Fruit fly (Drosophila melanogaster) Kc167 (cell line): ENCODE results near the gene Yif1.

Experiments
- Myc ChIP-seq: fragments of >200 bp; optimal IDR thresholded peaks from 2 replicates; lab custom pipeline; 2017; ENCODE audit warnings: missing external identifiers
- Sin3A ChIP-seq: fragments of >200 bp; optimal IDR thresholded peaks from 2 replicates; lab custom pipeline; 2018; ENCODE audit warnings: missing external identifiers
- h ChIP-seq: fragments of >200 bp; optimal IDR thresholded peaks from 3 replicates; lab custom pipeline; 2018; ENCODE audit warnings: missing external identifiers
- insv ChIP-seq: fragments of >200 bp; optimal IDR thresholded peaks from 3 replicates; lab custom pipeline; 2018; ENCODE audit warnings: missing external identifiers
- psq ChIP-seq: fragments of >200 bp; optimal IDR thresholded peaks from 2 replicates; lab custom pipeline; 2017; ENCODE audit warnings: missing external identifiers
- ttk ChIP-seq: sonication (Bioruptor generic); optimal IDR thresholded peaks from 2 replicates; lab custom pipeline; 2017; ENCODE audit warnings: missing external identifiers

The Yif1 gene

DNA sequence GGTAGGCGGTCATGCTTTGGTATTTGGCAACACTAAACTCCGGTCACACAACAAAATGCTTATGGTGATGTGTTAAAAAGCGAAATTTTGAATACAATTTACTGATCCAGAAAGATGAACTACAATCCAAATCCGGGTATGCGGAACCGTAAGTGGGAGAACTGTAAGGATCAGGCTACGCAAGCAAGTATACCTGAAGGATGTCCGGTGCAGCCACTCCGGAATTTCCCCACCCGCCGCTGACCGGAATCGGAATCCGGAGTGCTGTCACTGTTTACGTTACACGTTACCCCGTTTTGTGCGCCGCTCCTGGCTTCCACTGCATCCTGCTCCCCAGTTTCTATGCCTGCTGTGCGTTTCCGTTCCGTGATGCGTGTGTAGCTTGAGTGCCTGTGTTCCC, at the start of gene Yif1:
Yif1 (plus strand) TSS at position 8 of the 400 bp plus-strand sequence.
- TF ChIP-seq h (lab: Kevin White, UChicago) (no peak), ttk (no peak), Sin3A (no peak), psq (lab: Kevin White, UChicago) (no peak), Myc (lab: Kevin White, UChicago) (no peak), insv (no peak)

DNA sequence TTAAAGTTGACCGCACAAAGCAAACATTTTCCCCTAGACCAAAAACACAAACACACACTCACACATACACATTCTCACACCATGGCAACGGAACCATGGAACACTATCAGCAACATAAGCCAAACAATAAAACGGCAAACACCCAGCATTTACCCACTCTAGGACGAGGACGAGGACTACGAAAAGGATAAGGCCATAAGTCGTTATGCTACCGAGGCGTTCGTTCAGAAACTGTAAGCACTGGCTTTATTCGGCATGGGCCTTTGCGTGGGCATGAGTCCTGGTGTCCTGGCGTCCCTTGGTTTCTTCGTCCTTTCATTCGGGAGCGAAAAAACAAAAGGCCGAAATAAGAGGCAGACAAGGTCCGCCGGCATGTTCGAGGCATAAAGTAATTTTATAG, 47.4 kb upstream of the Yif1 start:
- TF ChIP-seq insv (no peak), ttk (no peak), psq (lab: Kevin White, UChicago) (no peak), Myc (lab: Kevin White, UChicago) (no peak), h (lab: Kevin White, UChicago) (no peak), Sin3A (no peak)

DNA sequence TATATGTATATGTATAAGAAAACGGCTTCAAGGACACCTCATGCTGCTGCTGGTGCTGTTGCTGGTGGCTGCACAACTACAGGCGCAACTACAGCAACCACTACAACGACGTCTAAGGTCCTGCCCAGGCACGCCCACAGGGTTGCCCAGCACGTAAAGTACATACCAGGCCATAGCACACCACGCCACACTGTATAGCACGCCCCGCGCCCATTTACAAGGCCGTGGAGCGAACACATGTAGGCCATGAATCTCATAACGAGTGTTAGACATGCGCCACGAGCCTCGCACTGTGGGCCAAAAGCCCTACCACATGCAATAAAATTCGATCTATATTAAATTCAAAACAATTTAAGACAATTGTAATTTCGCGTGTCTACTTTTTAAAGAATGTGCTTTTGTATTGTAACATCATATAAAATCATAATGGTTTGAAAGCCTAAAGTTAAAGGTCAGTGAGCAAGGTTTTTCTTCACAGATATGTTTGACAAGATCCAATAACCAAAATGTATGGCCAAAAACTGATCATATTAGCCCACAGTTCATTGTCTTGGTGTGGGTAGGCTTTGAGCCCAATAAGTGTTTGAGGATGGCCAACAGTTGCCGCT, 46.0 kb upstream of the Yif1 start:
- TF ChIP-seq insv (no peak), Sin3A (no peak), Myc (lab: Kevin White, UChicago) (no peak), h (lab: Kevin White, UChicago) (no peak), ttk (no peak), psq (lab: Kevin White, UChicago) (no peak)

DNA sequence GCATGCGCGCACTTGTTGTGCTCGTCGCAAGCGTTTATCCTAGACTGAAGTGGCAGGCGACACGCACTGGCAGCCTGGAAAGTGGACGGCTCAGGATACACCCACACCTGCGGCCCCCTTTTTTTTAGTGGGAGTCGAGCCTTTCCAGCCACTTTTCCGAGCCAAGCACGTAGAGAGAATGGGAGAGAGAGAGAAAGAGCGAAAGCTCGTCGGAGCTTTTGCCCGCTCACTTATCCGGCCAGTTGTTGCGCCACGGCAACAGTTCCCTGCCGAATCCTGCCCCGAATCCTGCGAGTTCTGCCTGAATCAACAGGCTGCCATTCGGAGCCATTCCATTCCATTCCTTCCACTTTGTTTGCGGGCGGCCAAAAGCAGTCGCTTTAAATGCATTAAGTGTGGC, 35.7 kb upstream of the Yif1 start, which contains the start of gene beat-VII:
beat-VII (minus strand) TSS at position 20 of the 400 bp plus-strand sequence.
- TF ChIP-seq insv (no peak), Myc (lab: Kevin White, UChicago) (no peak), h (lab: Kevin White, UChicago) (no peak), ttk (no peak), psq (lab: Kevin White, UChicago) (no peak), Sin3A (no peak)

DNA sequence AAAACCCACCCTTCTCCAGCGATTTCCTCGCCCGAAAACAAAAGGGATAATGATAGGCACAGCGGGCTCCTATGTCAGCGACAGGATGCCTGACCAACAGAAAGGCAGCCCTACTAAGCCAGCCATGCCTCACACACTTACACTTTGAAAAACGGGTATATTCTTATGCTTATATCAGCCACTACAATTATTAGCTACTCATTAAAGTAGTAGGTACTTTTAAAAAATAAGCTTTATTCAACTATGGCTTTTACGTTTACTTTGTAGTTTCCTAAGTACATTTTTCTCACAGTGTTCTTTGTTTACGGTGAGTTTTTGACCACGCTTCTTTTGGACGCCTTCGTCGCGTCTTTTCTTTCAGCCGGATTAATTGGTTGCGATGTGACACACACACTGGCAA, 27.5 kb upstream of the Yif1 start:
- TF ChIP-seq psq (lab: Kevin White, UChicago) (no peak), insv (no peak), Sin3A (no peak), Myc (lab: Kevin White, UChicago) (no peak), h (lab: Kevin White, UChicago) (no peak), ttk (no peak)

DNA sequence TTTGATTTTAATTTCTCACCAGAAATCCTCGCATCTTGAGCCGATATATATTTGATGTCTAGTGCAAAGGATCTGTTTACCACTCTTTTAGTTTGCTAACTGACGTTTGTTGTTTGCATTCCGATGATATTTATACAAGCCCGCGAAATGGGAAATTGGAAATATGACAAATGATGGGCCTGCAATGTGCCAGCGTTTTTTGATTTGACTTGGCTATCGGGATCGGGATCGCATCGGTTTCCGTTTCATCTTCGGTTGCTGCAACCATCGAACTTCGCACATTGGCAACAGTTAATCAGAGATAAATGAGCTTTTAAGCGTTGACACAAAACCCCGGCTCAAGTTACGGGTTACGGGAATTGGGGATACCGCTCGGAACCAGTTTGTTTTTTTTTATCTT, 24.2 kb upstream of the Yif1 start, which contains the start of gene TwdlQ:
TwdlQ (minus strand) TSS at position 101 of the 400 bp plus-strand sequence.
- no peak for TF ChIP-seq insv
- TF ChIP-seq ttk: no peak
- TF ChIP-seq Sin3A: no peak
- TF ChIP-seq Myc (lab: Kevin White, UChicago): no peak
- TF ChIP-seq psq (lab: Kevin White, UChicago): no peak
- TF ChIP-seq h (lab: Kevin White, UChicago): no peak

DNA sequence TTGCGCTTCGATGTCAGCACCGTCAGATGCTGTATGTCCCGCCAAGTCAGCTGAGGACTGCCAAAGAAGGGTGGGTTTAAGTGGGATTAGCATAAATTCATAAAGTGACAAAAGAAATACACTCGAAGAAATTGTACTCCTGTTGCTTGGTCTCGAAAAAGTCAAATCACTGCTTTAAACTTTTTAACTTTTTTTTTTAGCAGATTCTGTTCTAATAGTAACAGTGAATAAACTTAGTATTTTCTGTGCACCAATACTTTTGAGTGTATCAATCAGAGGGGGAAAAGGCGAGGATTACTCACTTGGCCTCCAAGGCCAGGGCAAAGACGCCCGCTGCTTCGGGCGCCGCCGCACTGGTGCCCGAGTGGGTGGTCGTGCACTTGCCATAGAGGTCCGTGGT, 17.5 kb upstream of the Yif1 start:
- TF ChIP-seq insv (no peak), h (lab: Kevin White, UChicago) (no peak), Myc (lab: Kevin White, UChicago) (no peak), psq (lab: Kevin White, UChicago) (no peak), ttk (no peak), Sin3A (no peak)

DNA sequence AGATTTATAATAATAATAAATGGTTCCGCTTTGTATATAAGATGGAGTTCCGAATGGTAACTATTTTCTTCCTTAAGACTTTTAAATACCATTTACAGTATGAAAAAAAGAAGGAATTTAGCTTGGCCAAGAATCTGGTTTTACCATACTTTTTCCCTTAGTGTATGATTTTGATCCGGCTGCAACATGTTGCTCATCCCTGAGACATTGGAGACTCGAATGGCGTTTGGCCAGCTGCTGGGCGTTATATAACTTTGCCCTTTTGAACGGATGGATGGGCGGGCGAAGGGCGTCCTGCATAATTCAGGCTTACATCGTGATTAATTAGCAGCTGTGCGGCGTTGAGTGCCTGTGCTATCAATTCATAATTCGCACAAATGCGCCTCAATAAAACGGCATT, 13.4 kb upstream of the Yif1 start:
- no peak for TF ChIP-seq ttk
- TF ChIP-seq insv: no peak
- TF ChIP-seq h (lab: Kevin White, UChicago): no peak
- TF ChIP-seq Sin3A: no peak
- no peak for TF ChIP-seq Myc (lab: Kevin White, UChicago)
- no peak for TF ChIP-seq psq (lab: Kevin White, UChicago)

DNA sequence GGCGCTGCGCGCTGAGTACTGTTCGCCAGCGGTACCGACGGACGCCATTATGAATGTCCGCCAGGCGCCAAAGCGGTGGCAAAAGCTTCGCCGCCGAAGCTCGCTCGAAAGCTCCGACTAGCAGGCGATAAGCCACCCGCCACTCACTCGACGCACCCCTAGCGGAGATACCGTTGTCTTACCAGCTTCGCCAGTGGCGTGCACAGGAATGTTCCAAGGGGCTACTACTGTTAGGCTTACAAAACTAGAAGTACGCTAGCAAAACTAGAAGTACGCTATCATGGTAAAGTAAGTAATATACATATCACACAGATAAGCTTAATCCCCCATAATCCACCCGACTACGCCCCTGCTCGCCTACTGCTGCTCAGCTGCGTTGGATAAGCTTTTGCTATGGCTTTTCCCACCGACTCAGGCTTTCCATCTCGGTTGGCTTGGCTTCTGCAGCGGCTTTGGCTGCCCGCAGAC, 3.5 kb upstream of the Yif1 start, which contains the start of gene amon:
amon (minus strand) TSS at position 51 of the 468 bp plus-strand sequence.
- no peak for TF ChIP-seq Myc (lab: Kevin White, UChicago)
- TF ChIP-seq Sin3A: no peak
- TF ChIP-seq h (lab: Kevin White, UChicago): no peak
- TF ChIP-seq ttk: no peak
- TF ChIP-seq insv: no peak
- no peak for TF ChIP-seq psq (lab: Kevin White, UChicago)

DNA sequence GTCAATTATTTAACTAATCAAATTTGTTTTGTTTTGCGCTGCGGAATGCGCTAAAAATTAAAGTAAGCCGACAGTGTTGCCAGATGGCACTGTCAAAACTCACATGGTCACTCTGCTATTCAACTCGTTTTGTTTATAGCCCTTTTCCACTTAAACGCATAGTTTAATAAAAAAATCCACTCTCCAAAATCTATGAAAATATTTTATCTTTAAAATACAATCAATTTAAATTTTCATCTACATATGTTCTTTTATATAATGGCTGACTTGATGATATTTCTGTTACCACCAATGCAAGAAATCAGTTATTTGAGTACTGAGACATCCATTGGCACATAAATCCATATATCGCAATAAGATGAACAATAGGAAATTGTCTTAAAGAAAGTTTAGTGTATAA, 376 bp upstream of the Yif1 start, which contains the start of gene CG6425:
CG6425 (minus strand) TSS at position 95 of the 400 bp plus-strand sequence.
- no peak for TF ChIP-seq insv
- no peak for TF ChIP-seq Sin3A
- TF ChIP-seq psq (lab: Kevin White, UChicago): no peak
- TF ChIP-seq ttk: no peak
- no peak for TF ChIP-seq h (lab: Kevin White, UChicago)
- TF ChIP-seq Myc (lab: Kevin White, UChicago): no peak

DNA sequence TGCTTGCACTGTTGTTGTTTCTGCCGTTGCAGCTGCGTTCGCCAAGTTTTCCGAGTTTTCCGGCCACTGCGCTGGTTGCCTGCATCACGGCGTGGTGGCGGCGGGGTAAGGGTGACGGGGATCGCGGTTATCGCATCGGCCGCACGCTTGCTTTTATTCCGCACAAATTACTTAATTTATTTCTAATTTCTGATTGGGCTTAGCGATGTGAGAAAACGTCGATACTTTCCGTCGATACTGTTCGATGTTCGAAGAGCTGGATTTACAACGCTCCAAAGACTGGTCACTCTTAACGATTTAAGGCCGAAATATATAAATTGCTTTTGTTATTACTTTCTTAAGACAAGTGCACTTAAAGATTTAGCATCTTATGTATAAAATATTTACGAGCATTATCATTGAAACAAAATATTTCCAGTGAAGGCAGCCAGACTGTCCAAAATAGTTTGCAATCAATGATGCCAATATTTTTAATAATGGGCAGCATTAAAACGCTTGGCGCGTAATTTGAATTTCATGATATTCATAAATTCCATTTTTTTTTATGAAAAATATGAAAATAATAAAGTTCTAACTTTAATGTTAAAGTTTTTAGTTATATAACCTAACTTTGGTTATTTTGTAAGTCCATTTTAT, 7.4 kb downstream of the Yif1 start, which contains the start of gene CG6420:
CG6420 (minus strand) TSS at position 240 of the 636 bp plus-strand sequence.
- no peak for TF ChIP-seq psq (lab: Kevin White, UChicago)
- no peak for TF ChIP-seq h (lab: Kevin White, UChicago)
- no peak for TF ChIP-seq insv
- TF ChIP-seq Myc (lab: Kevin White, UChicago): no peak
- TF ChIP-seq Sin3A: no peak
- TF ChIP-seq ttk: no peak

DNA sequence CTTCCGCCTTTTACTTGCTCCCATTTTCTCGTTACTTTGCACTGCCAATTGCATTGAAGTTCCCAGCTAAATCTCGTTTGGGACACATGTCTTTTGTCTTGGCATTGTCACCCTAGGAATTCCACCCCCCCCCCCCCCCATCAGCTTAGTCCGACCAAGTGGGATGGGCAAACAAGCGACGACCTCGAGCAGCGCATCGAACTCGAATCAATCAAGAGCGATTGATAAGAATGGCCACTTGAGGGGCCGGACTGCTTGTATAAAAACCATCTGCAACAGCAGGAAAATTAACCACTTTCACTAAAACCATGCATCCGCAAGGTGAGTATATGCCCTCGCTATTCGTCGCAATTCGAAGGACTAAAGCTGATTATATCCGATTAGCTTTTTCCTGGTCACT, 8.2 kb downstream of the Yif1 start, which contains the start of gene CG14244:
CG14244 (plus strand) TSS at position 301 of the 400 bp plus-strand sequence.
- TF ChIP-seq Sin3A (no peak), ttk (no peak), psq (lab: Kevin White, UChicago) (no peak), Myc (lab: Kevin White, UChicago) (no peak)
